Fruit fly (Drosophila melanogaster) whole organism, embryonic: ENCODE measurements around the gene CG46441.
A peak's percentile ranks its signal among the peaks of the same experiment; 100 is the strongest.

Source experiments
- Ada2b ChIP-seq: fragments of 200-800 bp; sonication (Bioruptor generic); IDR thresholded peaks from 2 replicates; pipeline ENCODE4 v1.3.6; 2022; ENCODE audit warnings: missing biosample characterization, missing genetic modification characterization
- Antp ChIP-seq: fragments of 200-800 bp; sonication (Bioruptor generic); optimal IDR thresholded peaks from 3 replicates; lab custom pipeline; 2016; ENCODE audit warnings: missing biosample characterization, missing genetic modification characterization
- Awh ChIP-seq: fragments of 200-800 bp; sonication (Bioruptor generic); IDR thresholded peaks from 2 replicates; pipeline ENCODE4, ENCODE4 v1.3.6; 2022; ENCODE audit warnings: missing biosample characterization, missing genetic modification characterization
- BEAF-32 ChIP-seq: fragments of 200-800 bp; sonication (Bioruptor generic); optimal IDR thresholded peaks from 3 replicates; lab custom pipeline; 2017; ENCODE audit warnings: missing biosample characterization, missing genetic modification characterization, mild to moderate bottlenecking, moderate library complexity, missing genetic modification reagents
- Bgb ChIP-seq: fragments of 200-800 bp; sonication (Bioruptor generic); IDR thresholded peaks from 2 replicates; pipeline ENCODE4 v1.3.6; 2022; ENCODE audit warnings: missing biosample characterization, missing genetic modification characterization; ENCODE audit not compliant: partially characterized antibody
- CG10959 ChIP-seq: fragments of 200-800 bp; sonication (Bioruptor generic); IDR thresholded peaks from 2 replicates; pipeline ENCODE4 v1.3.6; 2022; ENCODE audit warnings: missing biosample characterization, missing genetic modification characterization
- CG11247 ChIP-seq: fragments of 200-800 bp; sonication (Bioruptor generic); IDR thresholded peaks from 2 replicates; pipeline ENCODE4 v1.3.6; 2022; ENCODE audit warnings: missing biosample characterization, missing genetic modification characterization
- CG12942 ChIP-seq: fragments of 200-800 bp; sonication (Bioruptor generic); optimal IDR thresholded peaks from 3 replicates; lab custom pipeline; 2016; ENCODE audit warnings: missing biosample characterization, missing genetic modification characterization
- CG13894 ChIP-seq: fragments of 200-800 bp; sonication (Bioruptor generic); optimal IDR thresholded peaks from 3 replicates; lab custom pipeline; 2018; ENCODE audit warnings: missing biosample characterization, mild to moderate bottlenecking, missing genetic modification characterization, moderate library complexity
- CG14441 ChIP-seq: fragments of 200-800 bp; sonication (Bioruptor generic); IDR thresholded peaks from 2 replicates; pipeline ENCODE4 v1.3.6; 2022; ENCODE audit warnings: missing biosample characterization, missing genetic modification characterization
- CG14860 ChIP-seq: fragments of 200-800 bp; sonication (Bioruptor generic); IDR thresholded peaks from 3 replicates; pipeline ENCODE4 v1.3.6; 2022; ENCODE audit warnings: missing biosample characterization, missing genetic modification characterization; ENCODE audit not compliant: partially characterized antibody
- CG17385 ChIP-seq: fragments of 200-800 bp; sonication (Bioruptor generic); optimal IDR thresholded peaks from 3 replicates; lab custom pipeline; 2018; ENCODE audit warnings: missing biosample characterization, mild to moderate bottlenecking, missing genetic modification characterization
- CG18262 ChIP-seq: fragments of 200-800 bp; optimal IDR thresholded peaks from 3 replicates; lab custom pipeline; 2019; ENCODE audit warnings: missing biosample characterization, mild to moderate bottlenecking, missing genetic modification characterization, moderate library complexity
- CG1832 ChIP-seq: fragments of 200-800 bp; sonication (Bioruptor generic); optimal IDR thresholded peaks from 2 replicates; lab custom pipeline; 2017; ENCODE audit warnings: missing biosample characterization, mild to moderate bottlenecking, missing genetic modification characterization, inconsistent platforms
- CG18476 ChIP-seq: fragments of 200-800 bp; sonication (Bioruptor generic); optimal IDR thresholded peaks from 2 replicates; lab custom pipeline; 2016; ENCODE audit warnings: missing biosample characterization, mild to moderate bottlenecking, missing genetic modification characterization
- CG2875 ChIP-seq: fragments of 200-800 bp; sonication (Bioruptor generic); optimal IDR thresholded peaks from 2 replicates; lab custom pipeline; 2017; ENCODE audit warnings: missing biosample characterization, mild to moderate bottlenecking, missing genetic modification characterization, missing genetic modification reagents
- CG31224 ChIP-seq: fragments of 200-800 bp; sonication (Bioruptor generic); IDR thresholded peaks from 2 replicates; pipeline ENCODE4 v1.3.6; 2022; ENCODE audit warnings: missing biosample characterization, missing genetic modification characterization
- CG31388 ChIP-seq: fragments of 200-800 bp; sonication (Bioruptor generic); optimal IDR thresholded peaks from 2 replicates; lab custom pipeline; 2016; ENCODE audit warnings: missing biosample characterization, missing genetic modification characterization
- CG32772 ChIP-seq: fragments of 200-800 bp; sonication (Bioruptor generic); IDR thresholded peaks from 2 replicates; pipeline ENCODE4 v1.3.6; 2022; ENCODE audit warnings: missing biosample characterization, missing genetic modification characterization
- CG43689 ChIP-seq: fragments of 200-800 bp; sonication (Bioruptor generic); IDR thresholded peaks from 2 replicates; pipeline ENCODE4 v1.3.6; 2022; ENCODE audit warnings: missing biosample characterization, missing genetic modification characterization
- CG8089 ChIP-seq: fragments of 200-800 bp; sonication (Bioruptor generic); optimal IDR thresholded peaks from 3 replicates; lab custom pipeline; 2016; ENCODE audit warnings: missing biosample characterization, missing genetic modification characterization
- CkIIα-i1 ChIP-seq: fragments of 200-800 bp; sonication (Bioruptor generic); IDR thresholded peaks from 2 replicates; pipeline ENCODE4 v1.3.6; 2022; ENCODE audit warnings: missing biosample characterization, missing genetic modification characterization
- Dref ChIP-seq: fragments of 200-800 bp; sonication (Bioruptor generic); IDR thresholded peaks from 2 replicates; pipeline ENCODE4 v1.3.6; 2022; ENCODE audit warnings: missing biosample characterization, missing genetic modification characterization
- E2f1 ChIP-seq: fragments of 200-800 bp; sonication (Bioruptor generic); IDR thresholded peaks from 2 replicates; pipeline ENCODE4 v1.3.6; 2022; ENCODE audit warnings: missing biosample characterization, missing genetic modification characterization
- ERR ChIP-seq: fragments of 200-800 bp; sonication (Bioruptor generic); optimal IDR thresholded peaks from 2 replicates; lab custom pipeline; 2016; ENCODE audit warnings: missing biosample characterization, missing genetic modification characterization
- Elba2 ChIP-seq: fragments of 200-800 bp; sonication (Bioruptor generic); optimal IDR thresholded peaks from 3 replicates; lab custom pipeline; 2016; ENCODE audit warnings: missing biosample characterization, missing genetic modification characterization
- Jarid2 ChIP-seq: fragments of 200-800 bp; sonication (Bioruptor generic); optimal IDR thresholded peaks from 3 replicates; lab custom pipeline; 2017; ENCODE audit warnings: mild to moderate bottlenecking, missing biosample characterization, missing genetic modification reagents, missing genetic modification characterization
- Sry-δ ChIP-seq: fragments of 200-800 bp; sonication (Bioruptor generic); optimal IDR thresholded peaks from 2 replicates; lab custom pipeline; 2016; ENCODE audit warnings: missing biosample characterization, missing genetic modification characterization
- Stat92E ChIP-seq, 3 experiments: fragments of >200 bp in 2 of 3; fragments of 200-800 bp in 1 of 3; sonication (Bioruptor generic) in 1 of 3; optimal IDR thresholded peaks; 2 replicates each; lab custom pipeline; 2017 to 2019; ENCODE audit warnings: missing biosample characterization in 3 of 3, missing genetic modification characterization in 3 of 3, mild to moderate bottlenecking in 1 of 3, moderate library complexity in 1 of 3
- Tbp ChIP-seq: fragments of >200 bp; optimal IDR thresholded peaks from 2 replicates; lab custom pipeline; 2018; ENCODE audit warnings: missing biosample characterization, missing genetic modification characterization
- Xbp1 ChIP-seq: fragments of 200-800 bp; sonication (Bioruptor generic); optimal IDR thresholded peaks from 3 replicates; lab custom pipeline; 2016; ENCODE audit warnings: missing biosample characterization, mild to moderate bottlenecking, missing genetic modification characterization
- ac ChIP-seq: fragments of 200-800 bp; sonication (Bioruptor generic); optimal IDR thresholded peaks from 3 replicates; lab custom pipeline; 2017; ENCODE audit warnings: missing biosample characterization, mild to moderate bottlenecking, missing genetic modification characterization
- bab2 ChIP-seq: fragments of 200-800 bp; sonication (Bioruptor generic); optimal IDR thresholded peaks from 2 replicates; lab custom pipeline; 2016; ENCODE audit warnings: missing biosample characterization, missing genetic modification characterization
- crol ChIP-seq: fragments of 200-800 bp; sonication (Bioruptor generic); IDR thresholded peaks from 2 replicates; pipeline ENCODE4 v1.3.6; 2022; ENCODE audit warnings: missing biosample characterization, missing genetic modification characterization
- da ChIP-seq: fragments of 200-800 bp; sonication (Bioruptor generic); optimal IDR thresholded peaks from 2 replicates; lab custom pipeline; 2016; ENCODE audit warnings: missing biosample characterization, missing genetic modification characterization
- dmrt11E ChIP-seq: fragments of 200-800 bp; sonication (Bioruptor generic); optimal IDR thresholded peaks from 3 replicates; lab custom pipeline; 2018; ENCODE audit warnings: missing biosample characterization, mild to moderate bottlenecking, missing genetic modification characterization, moderate library complexity
- gcm2 ChIP-seq: fragments of 200-800 bp; sonication (Bioruptor generic); optimal IDR thresholded peaks from 2 replicates; lab custom pipeline; 2016; ENCODE audit warnings: missing biosample characterization, missing genetic modification characterization
- ham ChIP-seq: fragments of 200-800 bp; sonication (Bioruptor generic); IDR thresholded peaks from 2 replicates; pipeline ENCODE4 v1.3.6; 2022; ENCODE audit warnings: missing biosample characterization, missing genetic modification characterization
- inv ChIP-seq: fragments of 200-800 bp; sonication (Bioruptor generic); IDR thresholded peaks from 2 replicates; pipeline ENCODE4 v1.3.6; 2022; ENCODE audit warnings: missing biosample characterization, missing genetic modification characterization; ENCODE audit not compliant: partially characterized antibody
- kay ChIP-seq: fragments of 200-800 bp; sonication (Bioruptor generic); optimal IDR thresholded peaks from 2 replicates; lab custom pipeline; 2016; ENCODE audit warnings: missing biosample characterization, missing genetic modification characterization
- mld ChIP-seq: fragments of 200-800 bp; sonication (Bioruptor generic); IDR thresholded peaks from 3 replicates; pipeline ENCODE4 v1.3.6; 2022; ENCODE audit warnings: missing biosample characterization, missing genetic modification characterization; ENCODE audit not compliant: partially characterized antibody
- nmo ChIP-seq: fragments of 200-800 bp; sonication (Bioruptor generic); optimal IDR thresholded peaks from 2 replicates; lab custom pipeline; 2018; ENCODE audit warnings: missing biosample characterization, mild to moderate bottlenecking, missing genetic modification characterization, moderate library complexity
- pnt ChIP-seq: fragments of 200-800 bp; sonication (Bioruptor generic); optimal IDR thresholded peaks from 3 replicates; lab custom pipeline; 2016; ENCODE audit warnings: missing biosample characterization, missing genetic modification characterization
- pum ChIP-seq: fragments of 200-800 bp; sonication (Bioruptor generic); optimal IDR thresholded peaks from 2 replicates; lab custom pipeline; 2016; ENCODE audit warnings: missing biosample characterization, missing genetic modification characterization
- pzg ChIP-seq: fragments of 200-800 bp; sonication (Bioruptor generic); optimal IDR thresholded peaks from 3 replicates; lab custom pipeline; 2018; ENCODE audit warnings: missing biosample characterization, mild to moderate bottlenecking, missing genetic modification characterization, moderate library complexity
- salm ChIP-seq: fragments of 200-800 bp; sonication (Bioruptor generic); optimal IDR thresholded peaks from 2 replicates; lab custom pipeline; 2018; ENCODE audit warnings: missing biosample characterization, mild to moderate bottlenecking, missing genetic modification characterization
- tx ChIP-seq: fragments of 200-800 bp; sonication (Bioruptor generic); optimal IDR thresholded peaks from 2 replicates; lab custom pipeline; 2016; ENCODE audit warnings: missing biosample characterization, missing genetic modification characterization
- vnd ChIP-seq: fragments of 200-800 bp; sonication (Bioruptor generic); IDR thresholded peaks from 3 replicates; pipeline ENCODE4 v1.3.6; 2022; ENCODE audit warnings: missing biosample characterization, missing genetic modification characterization; ENCODE audit not compliant: partially characterized antibody
- wek ChIP-seq: fragments of 200-800 bp; sonication (Bioruptor generic); optimal IDR thresholded peaks from 3 replicates; lab custom pipeline; 2018; ENCODE audit warnings: missing biosample characterization, mild to moderate bottlenecking, missing genetic modification characterization, moderate library complexity

CG46441 gene

DNA sequence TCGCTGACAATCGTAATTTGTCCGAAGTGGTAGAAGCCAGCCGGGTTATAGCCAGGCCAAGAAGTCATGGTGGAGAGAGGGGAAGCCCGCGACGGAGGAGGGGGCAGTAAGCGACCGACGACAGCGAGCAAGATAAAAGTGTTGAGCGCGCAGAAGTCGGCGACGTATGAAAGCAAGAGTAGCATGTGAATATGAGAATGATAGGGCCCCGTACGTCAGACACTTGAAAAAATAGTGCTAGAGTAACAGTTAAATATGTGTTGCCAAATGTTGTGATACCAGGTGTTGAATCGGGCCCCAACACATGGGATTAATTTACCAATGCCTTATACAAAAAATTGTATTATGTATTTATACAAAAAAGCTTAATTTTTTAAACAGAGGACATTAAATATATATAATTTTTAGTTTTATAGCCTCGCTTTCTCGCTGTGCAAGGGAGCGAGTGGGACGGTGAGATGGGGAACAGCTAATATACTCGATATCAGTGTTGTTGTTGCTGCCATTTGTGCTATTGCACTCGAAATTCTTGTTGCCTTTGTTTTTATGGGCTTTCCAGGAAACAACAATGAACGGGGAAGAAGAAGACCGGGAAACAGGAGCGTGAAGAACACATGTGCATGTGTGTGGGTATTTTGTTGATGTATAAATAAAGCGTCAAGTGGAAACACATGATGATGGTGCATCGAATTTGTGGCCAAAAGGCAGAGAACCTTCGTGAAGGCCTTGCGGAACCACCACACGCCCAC, 48.2 kb upstream of the CG46441 start (continued):
- TF ChIP-seq Sry-δ, result no peak
- TF ChIP-seq ac, result peak; percentile 69
- no peak for TF ChIP-seq CG8089 (GFP tag; lab: Kevin White, UChicago)
- TF ChIP-seq Awh, result peak; percentile 76
- no peak for TF ChIP-seq ERR (GFP tag; lab: Kevin White, UChicago)
- TF ChIP-seq E2f1 (GFP tag; lab: Robert Waterston, UW), result peak; percentile 75
- TF ChIP-seq nmo (GFP tag; lab: Kevin White, UChicago), result peak; percentile 90
- peak; percentile 62 for TF ChIP-seq kay (GFP tag; lab: Kevin White, UChicago)
- TF ChIP-seq Dref (GFP tag; lab: Robert Waterston, UW), result 0 out of 2 replicates have a peak, but pooled peaks have one; percentile 18
- peak; percentile 74 for TF ChIP-seq salm (tag; lab: Kevin White, UChicago)
- peak; percentile 82 for TF ChIP-seq CG32772 (GFP tag; lab: Robert Waterston, UW)
- TF ChIP-seq Antp (GFP tag; lab: Kevin White, UChicago), result peak; percentile 34
- no peak for TF ChIP-seq pzg (GFP tag; lab: Kevin White, UChicago)
- TF ChIP-seq CG13894 (tag; lab: Kevin White, UChicago), result peak; percentile 82
- peak; percentile 67; the same call in 1 of the 2 replicates for TF ChIP-seq CG31224 (GFP tag; lab: Robert Waterston, UW)
- TF ChIP-seq da (GFP tag; lab: Kevin White, UChicago), result no peak
- TF ChIP-seq pnt (GFP tag; lab: Kevin White, UChicago), result peak; percentile 27
- peak; percentile 35; the same call in 1 of the 2 replicates for TF ChIP-seq Bgb (GFP tag; lab: Robert Waterston, UW)
- TF ChIP-seq pum (GFP tag; lab: Kevin White, UChicago), result peak; percentile 12
- TF ChIP-seq wek (GFP tag; lab: Kevin White, UChicago), result no peak
- TF ChIP-seq CG18262 (tag; lab: Kevin White, UChicago), result peak; percentile 91
- TF ChIP-seq mld, result no peak
- TF ChIP-seq ham, result 0 out of 2 replicates have a peak, but pooled peaks have one; percentile 8
- TF ChIP-seq CG14860 (GFP tag; lab: Robert Waterston, UW), result no peak
- peak; percentile 37; the same call in 1 of the 2 replicates for TF ChIP-seq CG43689 (GFP tag; lab: Robert Waterston, UW)
- peak; percentile 69 for TF ChIP-seq CG17385 (GFP tag; lab: Kevin White, UChicago)
- peak; percentile 5 for TF ChIP-seq bab2 (GFP tag; lab: Kevin White, UChicago)
- peak; percentile 95 for TF ChIP-seq crol (GFP tag; lab: Robert Waterston, UW)
- peak; percentile 80 for TF ChIP-seq CG14441 (GFP tag; lab: Robert Waterston, UW)
- TF ChIP-seq CG11247 (GFP tag; lab: Robert Waterston, UW), result peak; percentile 76
- TF ChIP-seq dmrt11E (tag; lab: Kevin White, UChicago), result peak; percentile 85
- no peak for TF ChIP-seq CkIIα-i1 (GFP tag; lab: Robert Waterston, UW)
- TF ChIP-seq Tbp, result no peak
- no peak for TF ChIP-seq tx
- TF ChIP-seq CG18476 (GFP tag; lab: Kevin White, UChicago), result peak; percentile 61
- no peak for TF ChIP-seq Elba2 (GFP tag; lab: Kevin White, UChicago)
- no peak for TF ChIP-seq CG1832
- peak; percentile 15 for TF ChIP-seq Jarid2 (GFP tag; lab: Kevin White, UChicago)
- no peak for TF ChIP-seq inv
- no peak for TF ChIP-seq BEAF-32 (GFP tag; lab: Kevin White, UChicago)
- TF ChIP-seq Stat92E (GFP tag; optimal IDR thresholded peaks at IDR 0.05; lab: Kevin White, UChicago), result peak in 1 of 3 experiments; percentile 100
- peak; percentile 87 for TF ChIP-seq Ada2b (GFP tag; lab: Robert Waterston, UW)
- peak; percentile 70 for TF ChIP-seq CG12942 (GFP tag; lab: Kevin White, UChicago)
- TF ChIP-seq CG31388, result peak; percentile 39
- TF ChIP-seq CG2875 (GFP tag; lab: Kevin White, UChicago), result peak; percentile 65
- TF ChIP-seq vnd (GFP tag; lab: Robert Waterston, UW), result no peak
- peak; percentile 82 for TF ChIP-seq CG10959 (GFP tag; lab: Robert Waterston, UW)
- peak; percentile 84 for TF ChIP-seq Xbp1 (GFP tag; lab: Kevin White, UChicago)
- peak; percentile 65 for TF ChIP-seq gcm2
